Worm (Caenorhabditis elegans): ENCODE results near the gene srh-89.

srh-89 gene

DNA sequence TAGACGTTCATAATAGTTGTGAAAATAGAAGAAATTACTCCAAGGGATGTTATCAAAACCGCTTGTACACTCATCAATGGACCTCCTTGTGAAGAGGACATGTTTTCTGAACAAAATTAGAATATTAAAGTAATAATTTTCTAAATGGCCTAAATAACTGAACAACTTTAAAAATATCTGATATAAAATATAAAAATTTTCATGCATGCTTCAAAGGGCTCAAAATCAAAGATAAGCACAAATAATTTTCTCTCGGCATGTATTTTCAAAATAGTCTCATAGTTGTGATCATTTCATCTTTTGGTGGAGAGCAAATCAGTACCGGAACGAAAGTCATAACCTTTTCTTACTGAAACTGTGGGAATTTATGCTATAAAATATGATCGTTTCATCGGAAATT, 20.4 kb upstream of the srh-89 start, which contains the start of gene srbc-8:
Gene srbc-8, minus strand, starts transcription at position 101 of the 400 bp plus-strand sequence.
- TF ChIP-seq blmp-1 (tag; optimal IDR thresholded peaks at IDR 0.05; ENCODE audit: insufficient read depth) = no peak
- TF ChIP-seq nhr-25 (tag; optimal IDR thresholded peaks at IDR 0.05) = no peak
- no peak for TF ChIP-seq zag-1 (tag; optimal IDR thresholded peaks at IDR 0.05)
- no peak for TF ChIP-seq lsy-2 (tag; optimal IDR thresholded peaks at IDR 0.05)
- TF ChIP-seq fos-1 (tag; optimal IDR thresholded peaks at IDR 0.05) = no peak
- no peak for TF ChIP-seq mab-5 (tag; optimal IDR thresholded peaks at IDR 0.05)

DNA sequence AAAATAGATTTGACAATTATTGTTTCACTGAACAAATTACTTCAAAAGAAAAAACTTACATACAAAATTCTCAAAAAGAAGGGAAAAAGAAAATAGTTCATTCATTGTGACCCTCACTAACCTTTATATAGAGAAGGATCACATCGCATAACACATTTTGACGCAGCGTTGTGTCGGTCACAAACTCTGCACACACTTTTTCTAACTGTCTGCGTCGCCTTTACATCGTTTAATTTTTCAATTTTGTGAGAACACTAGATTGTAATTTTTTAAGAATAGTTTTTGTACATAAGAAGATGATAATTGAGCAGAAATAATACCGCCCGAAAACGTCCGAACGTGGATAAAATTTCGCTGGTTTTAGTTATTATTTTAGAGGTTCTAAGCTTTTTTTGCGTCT, 16.4 kb upstream of the srh-89 start, which contains the start of gene C18B10.6:
Gene C18B10.6, minus strand, starts transcription at position 101 of the 400 bp plus-strand sequence.
- TF ChIP-seq ceh-82 (tag; optimal IDR thresholded peaks at IDR 0.05) (no peak), alr-1 (tag; optimal IDR thresholded peaks at IDR 0.05) (no peak), ztf-1 (GFP tag; conservative IDR thresholded peaks at IDR 0.05) (no peak), sma-3 (GFP tag; optimal IDR thresholded peaks at IDR 0.05) (no peak), ama-1 (optimal IDR thresholded peaks at IDR 0.05) (no peak), gmeb-1 (tag; optimal IDR thresholded peaks at IDR 0.05) (no peak), zag-1 (tag; optimal IDR thresholded peaks at IDR 0.05) (no peak), lin-39 (tag; optimal IDR thresholded peaks at IDR 0.05) (no peak), nhr-6 (tag; optimal IDR thresholded peaks at IDR 0.05) (no peak), ztf-4 (tag; optimal IDR thresholded peaks at IDR 0.05) (no peak), crh-2 (tag; optimal IDR thresholded peaks at IDR 0.05) (no peak), nhr-11 (tag; optimal IDR thresholded peaks at IDR 0.05) (no peak), ZK546.5 (tag; optimal IDR thresholded peaks at IDR 0.05) (no peak), lin-13 (GFP tag; optimal IDR thresholded peaks at IDR 0.05) (no peak), blmp-1 (tag; optimal IDR thresholded peaks at IDR 0.05; ENCODE audit: insufficient read depth) (no peak), sma-9 (GFP tag; optimal IDR thresholded peaks at IDR 0.05) (no peak), sma-9 (tag; optimal IDR thresholded peaks at IDR 0.05) (no peak)

DNA sequence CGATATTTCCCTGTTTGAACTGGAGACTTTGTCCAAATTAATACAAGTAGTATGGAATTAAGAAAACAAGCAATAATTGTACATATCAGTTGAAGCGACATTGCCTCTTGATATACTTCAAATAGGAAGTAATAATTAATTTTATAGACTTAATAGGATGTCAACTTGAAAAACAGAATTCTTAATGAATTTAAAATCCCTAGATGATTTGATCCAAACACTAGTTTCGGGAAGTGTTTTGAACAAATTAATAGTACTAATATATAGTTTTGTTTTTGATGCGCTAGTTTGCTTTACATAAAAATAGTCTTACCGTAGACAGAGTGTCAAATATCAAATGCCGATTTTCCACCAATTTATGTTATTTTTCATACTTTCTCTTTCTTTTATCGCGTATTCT, 13.8 kb upstream of the srh-89 start, which contains the start of gene str-190:
Gene str-190, minus strand, starts transcription at position 101 of the 400 bp plus-strand sequence.
- TF ChIP-seq nhr-25 (tag; optimal IDR thresholded peaks at IDR 0.05) = no peak
- TF ChIP-seq nhr-23 (tag; optimal IDR thresholded peaks at IDR 0.05) = no peak
- TF ChIP-seq F13H6.1 (tag; optimal IDR thresholded peaks at IDR 0.05) = no peak
- TF ChIP-seq nhr-77 (tag; optimal IDR thresholded peaks at IDR 0.05) = no peak
- no peak for TF ChIP-seq sma-9 (GFP tag; optimal IDR thresholded peaks at IDR 0.05)
- no peak for TF ChIP-seq sma-9 (tag; optimal IDR thresholded peaks at IDR 0.05)
- no peak for TF ChIP-seq C34F6.9 (tag; optimal IDR thresholded peaks at IDR 0.05)
- no peak for TF ChIP-seq dmd-4 (tag; optimal IDR thresholded peaks at IDR 0.05)
- TF ChIP-seq peb-1 (tag; optimal IDR thresholded peaks at IDR 0.05) = no peak
- no peak for TF ChIP-seq ama-1 (optimal IDR thresholded peaks at IDR 0.05)
- TF ChIP-seq ceh-16 (tag; optimal IDR thresholded peaks at IDR 0.05) = no peak
- no peak for TF ChIP-seq nhr-12 (tag; optimal IDR thresholded peaks at IDR 0.05)

DNA sequence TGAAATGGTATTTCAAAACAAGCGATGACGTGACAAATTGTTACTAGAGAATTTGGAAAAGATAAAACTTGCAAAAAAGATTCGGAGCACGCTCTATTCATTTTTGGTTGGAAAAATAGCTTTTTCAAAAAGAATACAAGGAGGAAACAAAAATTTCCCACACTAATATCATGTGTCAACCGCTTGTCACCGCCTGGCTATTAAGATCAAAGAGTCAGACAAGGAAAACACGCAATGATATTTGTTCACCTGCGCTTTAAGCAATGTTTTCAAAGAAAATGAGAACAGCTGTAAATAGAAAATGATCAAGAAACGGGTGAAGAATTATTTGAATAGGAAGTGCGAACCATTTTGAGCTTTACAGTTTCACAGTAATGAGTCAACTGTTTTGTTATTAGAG, 12.2 kb upstream of the srh-89 start, which contains the start of gene srh-125:
Gene srh-125, minus strand, starts transcription at position 101 of the 400 bp plus-strand sequence.
- TF ChIP-seq alr-1 (tag; optimal IDR thresholded peaks at IDR 0.05) = no peak
- no peak for TF ChIP-seq lsy-2 (tag; optimal IDR thresholded peaks at IDR 0.05)
- TF ChIP-seq ztf-4 (tag; optimal IDR thresholded peaks at IDR 0.05) = no peak
- TF ChIP-seq unc-62 (GFP tag; optimal IDR thresholded peaks at IDR 0.05) = no peak
- no peak for TF ChIP-seq ZK546.5 (tag; optimal IDR thresholded peaks at IDR 0.05)
- TF ChIP-seq nhr-10 (tag; optimal IDR thresholded peaks at IDR 0.05) = no peak
- no peak for TF ChIP-seq Y55F3AM.14 (GFP tag; optimal IDR thresholded peaks at IDR 0.05)
- no peak for TF ChIP-seq mab-5 (tag; optimal IDR thresholded peaks at IDR 0.05)
- no peak for TF ChIP-seq elt-1 (tag; optimal IDR thresholded peaks at IDR 0.05)
- TF ChIP-seq nhr-237 (tag; optimal IDR thresholded peaks at IDR 0.05) = no peak
- no peak for TF ChIP-seq dmd-4 (tag; optimal IDR thresholded peaks at IDR 0.05)
- TF ChIP-seq nhr-12 (tag; optimal IDR thresholded peaks at IDR 0.05) = no peak
- TF ChIP-seq nhr-77 (tag; optimal IDR thresholded peaks at IDR 0.05) = no peak
- no peak for TF ChIP-seq ceh-82 (tag; optimal IDR thresholded peaks at IDR 0.05)
- TF ChIP-seq lin-13 (GFP tag; optimal IDR thresholded peaks at IDR 0.05) = no peak
- no peak for TF ChIP-seq sem-4 (tag; optimal IDR thresholded peaks at IDR 0.05)

DNA sequence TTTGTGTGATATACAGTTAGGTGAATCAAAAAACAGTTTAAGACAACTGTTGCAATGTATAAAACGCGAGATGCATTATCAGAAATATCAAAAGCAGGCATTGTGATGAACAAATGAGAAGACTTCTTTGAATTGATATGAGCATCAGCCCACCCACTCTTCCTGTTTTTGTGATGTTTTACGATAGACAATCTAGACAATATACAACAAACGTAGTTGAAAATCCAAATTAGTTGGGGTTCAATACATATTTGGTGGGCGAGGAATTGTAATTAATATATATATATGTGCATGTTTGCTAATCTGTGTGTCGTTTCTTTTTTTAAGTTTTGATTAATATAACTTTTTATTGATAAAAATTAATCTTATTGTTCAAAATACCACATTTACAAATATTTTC, 8.2 kb upstream of the srh-89 start, which contains the start of gene str-28:
Gene str-28, minus strand, starts transcription at position 101 of the 400 bp plus-strand sequence.
- TF ChIP-seq ceh-16 (tag; optimal IDR thresholded peaks at IDR 0.05) = no peak
- no peak for TF ChIP-seq nhr-23 (tag; optimal IDR thresholded peaks at IDR 0.05)
- no peak for TF ChIP-seq R02D3.7 (tag; optimal IDR thresholded peaks at IDR 0.05)
- TF ChIP-seq fos-1 (tag; optimal IDR thresholded peaks at IDR 0.05) = no peak
